Worm (Caenorhabditis elegans) whole organism, L2 larva: ENCODE results near the gene tap-1.

Experiments
- C34F6.9 ChIP-seq: fragments of 150-350 bp; optimal IDR thresholded peaks from 2 replicates; lab custom pipeline; 2014; ENCODE audit warnings: missing biosample characterization, missing genetic modification characterization
- F13H6.1 ChIP-seq: sonication (generic microtip); optimal IDR thresholded peaks from 2 replicates; lab custom pipeline; 2016; ENCODE audit warnings: missing genetic modification characterization, missing compliant biosample characterization
- R02D3.7 ChIP-seq: fragments of 150-350 bp; optimal IDR thresholded peaks from 2 replicates; lab custom pipeline; 2014; ENCODE audit warnings: missing biosample characterization, missing genetic modification characterization
- Y55F3AM.14 ChIP-seq: fragments of 200-800 bp; sonication (Bioruptor generic); optimal IDR thresholded peaks from 2 replicates; lab custom pipeline; 2018; ENCODE audit warnings: mild to moderate bottlenecking, missing genetic modification characterization, missing compliant biosample characterization
- ZK546.5 ChIP-seq: sonication (generic microtip); optimal IDR thresholded peaks from 2 replicates; lab custom pipeline; 2017; ENCODE audit warnings: missing biosample characterization, missing genetic modification characterization
- alr-1 ChIP-seq: fragments of 150-350 bp; optimal IDR thresholded peaks from 2 replicates; lab custom pipeline; 2014; ENCODE audit warnings: missing biosample characterization, missing genetic modification characterization
- aly-2 ChIP-seq: fragments of 150-350 bp; optimal IDR thresholded peaks from 2 replicates; lab custom pipeline; 2014; ENCODE audit warnings: missing biosample characterization, missing genetic modification characterization
- ama-1 ChIP-seq: fragments of 150-350 bp; optimal IDR thresholded peaks from 2 replicates; lab custom pipeline; 2018; ENCODE audit warnings: inconsistent platforms
- blmp-1 ChIP-seq: sonication (generic microtip); optimal IDR thresholded peaks from 2 replicates; lab custom pipeline; 2017; ENCODE audit warnings: missing genetic modification characterization, mild to moderate bottlenecking, missing compliant biosample characterization, antibody characterized with exemption, moderate library complexity; ENCODE audit not compliant: insufficient read depth
- ceh-16 ChIP-seq: fragments of 150-350 bp; optimal IDR thresholded peaks from 2 replicates; lab custom pipeline; 2014; ENCODE audit warnings: missing biosample characterization, missing genetic modification characterization
- ceh-82 ChIP-seq: fragments of 150-350 bp; optimal IDR thresholded peaks from 2 replicates; lab custom pipeline; 2014; ENCODE audit warnings: missing biosample characterization, missing genetic modification characterization
- crh-2 ChIP-seq: sonication (generic microtip); optimal IDR thresholded peaks from 2 replicates; lab custom pipeline; 2017; ENCODE audit warnings: missing biosample characterization, missing genetic modification characterization
- dmd-4 ChIP-seq: sonication (generic microtip); optimal IDR thresholded peaks from 2 replicates; lab custom pipeline; 2017; ENCODE audit warnings: missing biosample characterization, missing genetic modification characterization
- egl-27 ChIP-seq: sonication (generic microtip); optimal IDR thresholded peaks from 3 replicates; lab custom pipeline; 2017; ENCODE audit warnings: missing biosample characterization, missing genetic modification reagents, missing genetic modification characterization
- elt-1 ChIP-seq: fragments of 150-350 bp; optimal IDR thresholded peaks from 2 replicates; lab custom pipeline; 2014; ENCODE audit warnings: missing biosample characterization, missing genetic modification characterization
- elt-3 ChIP-seq: sonication (generic microtip); optimal IDR thresholded peaks from 2 replicates; lab custom pipeline; 2017; ENCODE audit warnings: missing biosample characterization, missing genetic modification characterization
- fos-1 ChIP-seq: fragments of 150-350 bp; optimal IDR thresholded peaks from 2 replicates; lab custom pipeline; 2014; ENCODE audit warnings: missing biosample characterization, missing genetic modification characterization
- gmeb-1 ChIP-seq: fragments of 150-350 bp; optimal IDR thresholded peaks from 2 replicates; lab custom pipeline; 2014; ENCODE audit warnings: missing biosample characterization, missing genetic modification characterization
- lin-11 ChIP-seq: fragments of 150-350 bp; sonication (generic microtip); optimal IDR thresholded peaks from 2 replicates; lab custom pipeline; 2014; ENCODE audit warnings: missing biosample characterization, missing genetic modification characterization, inconsistent platforms, mixed read lengths
- lin-13 ChIP-seq: fragments of 150-350 bp; optimal IDR thresholded peaks from 2 replicates; lab custom pipeline; 2014; ENCODE audit warnings: missing biosample characterization, missing genetic modification reagents, missing genetic modification characterization
- lin-39 ChIP-seq: fragments of 150-350 bp; optimal IDR thresholded peaks from 2 replicates; lab custom pipeline; 2014; ENCODE audit warnings: missing biosample characterization, missing genetic modification reagents, missing genetic modification characterization
- lsy-2 ChIP-seq, 2 experiments: fragments of 150-350 bp in 1 of 2; sonication (generic microtip) in 1 of 2; optimal IDR thresholded peaks; 2 replicates each; lab custom pipeline; 2014 to 2017; ENCODE audit warnings: missing biosample characterization in 2 of 2, missing genetic modification characterization in 2 of 2
- mab-5 ChIP-seq: fragments of 150-350 bp; optimal IDR thresholded peaks from 2 replicates; lab custom pipeline; 2014; ENCODE audit warnings: missing biosample characterization, missing genetic modification characterization
- mbf-1 ChIP-seq: sonication (generic microtip); optimal IDR thresholded peaks from 2 replicates; lab custom pipeline; 2017; ENCODE audit warnings: missing biosample characterization, missing genetic modification characterization
- mdl-1 ChIP-seq, 2 experiments: fragments of 150-350 bp in 1 of 2; sonication (generic microtip) in 1 of 2; optimal IDR thresholded peaks; 2 replicates each; lab custom pipeline; 2017; ENCODE audit warnings: missing biosample characterization in 2 of 2, missing genetic modification characterization in 2 of 2
- nhr-10 ChIP-seq: sonication (generic microtip); optimal IDR thresholded peaks from 2 replicates; lab custom pipeline; 2017; ENCODE audit warnings: missing biosample characterization, missing genetic modification characterization
- nhr-12 ChIP-seq: fragments of 150-350 bp; optimal IDR thresholded peaks from 2 replicates; lab custom pipeline; 2014; ENCODE audit warnings: missing biosample characterization, missing genetic modification characterization
- nhr-129 ChIP-seq: fragments of 150-350 bp; optimal IDR thresholded peaks from 2 replicates; lab custom pipeline; 2014; ENCODE audit warnings: missing biosample characterization, missing genetic modification characterization
- nhr-21 ChIP-seq: fragments of 150-350 bp; optimal IDR thresholded peaks from 2 replicates; lab custom pipeline; 2014; ENCODE audit warnings: missing biosample characterization, missing genetic modification characterization
- nhr-23 ChIP-seq: fragments of 150-350 bp; optimal IDR thresholded peaks from 2 replicates; lab custom pipeline; 2014; ENCODE audit warnings: missing biosample characterization, missing genetic modification reagents, missing genetic modification characterization
- nhr-237 ChIP-seq: fragments of 150-350 bp; optimal IDR thresholded peaks from 2 replicates; lab custom pipeline; 2014; ENCODE audit warnings: missing biosample characterization, missing genetic modification characterization
- nhr-25 ChIP-seq: fragments of 150-350 bp; sonication (generic microtip); optimal IDR thresholded peaks from 3 replicates; lab custom pipeline; 2014; ENCODE audit warnings: missing biosample characterization, missing genetic modification characterization
- nhr-6 ChIP-seq: fragments of 150-350 bp; optimal IDR thresholded peaks from 2 replicates; lab custom pipeline; 2014; ENCODE audit warnings: missing biosample characterization, missing genetic modification characterization
- peb-1 ChIP-seq: fragments of 150-350 bp; optimal IDR thresholded peaks from 2 replicates; lab custom pipeline; 2014; ENCODE audit warnings: missing biosample characterization, missing genetic modification characterization
- sem-4 ChIP-seq: fragments of 150-350 bp; optimal IDR thresholded peaks from 2 replicates; lab custom pipeline; 2014; ENCODE audit warnings: missing biosample characterization, missing genetic modification reagents, missing genetic modification characterization
- skn-1 ChIP-seq: sonication (generic microtip); optimal IDR thresholded peaks from 2 replicates; lab custom pipeline; 2017; ENCODE audit warnings: missing biosample characterization, missing genetic modification characterization
- sma-9 ChIP-seq, 2 experiments: fragments of 150-350 bp in 1 of 2; sonication (generic microtip) in 1 of 2; optimal IDR thresholded peaks; 2 replicates each; lab custom pipeline; 2014 to 2016; ENCODE audit warnings: missing genetic modification characterization in 2 of 2, mild to moderate bottlenecking in 1 of 2, missing biosample characterization in 1 of 2, missing compliant biosample characterization in 1 of 2, missing genetic modification reagents in 1 of 2, moderate library complexity in 1 of 2
- snpc-4 ChIP-seq: fragments of 150-350 bp; optimal IDR thresholded peaks from 2 replicates; lab custom pipeline; 2014; ENCODE audit warnings: missing biosample characterization, missing genetic modification characterization
- unc-39 ChIP-seq: fragments of 150-350 bp; optimal IDR thresholded peaks from 2 replicates; lab custom pipeline; 2014; ENCODE audit warnings: missing biosample characterization, missing genetic modification characterization
- unc-55 ChIP-seq: fragments of 150-350 bp; sonication (generic microtip); optimal IDR thresholded peaks from 3 replicates; lab custom pipeline; 2014; ENCODE audit warnings: missing biosample characterization, missing genetic modification reagents, missing genetic modification characterization
- unc-62 ChIP-seq: fragments of 150-350 bp; optimal IDR thresholded peaks from 2 replicates; lab custom pipeline; 2014; ENCODE audit warnings: missing biosample characterization, missing genetic modification reagents, missing genetic modification characterization
- zag-1 ChIP-seq: fragments of 150-350 bp; optimal IDR thresholded peaks from 2 replicates; lab custom pipeline; 2014; ENCODE audit warnings: missing biosample characterization, missing genetic modification characterization
- ztf-1 ChIP-seq: fragments of 200-800 bp; sonication (Bioruptor generic); conservative IDR thresholded peaks from 2 replicates; pipeline ENCODE4 v1.3.6; 2022; ENCODE audit warnings: missing genetic modification characterization, missing compliant biosample characterization
- ztf-11 ChIP-seq: sonication (generic microtip); optimal IDR thresholded peaks from 2 replicates; lab custom pipeline; 2017; ENCODE audit warnings: missing biosample characterization, missing genetic modification characterization
- ztf-4 ChIP-seq: fragments of 150-350 bp; optimal IDR thresholded peaks from 2 replicates; lab custom pipeline; 2014; ENCODE audit warnings: missing biosample characterization, missing genetic modification characterization

The tap-1 gene

DNA sequence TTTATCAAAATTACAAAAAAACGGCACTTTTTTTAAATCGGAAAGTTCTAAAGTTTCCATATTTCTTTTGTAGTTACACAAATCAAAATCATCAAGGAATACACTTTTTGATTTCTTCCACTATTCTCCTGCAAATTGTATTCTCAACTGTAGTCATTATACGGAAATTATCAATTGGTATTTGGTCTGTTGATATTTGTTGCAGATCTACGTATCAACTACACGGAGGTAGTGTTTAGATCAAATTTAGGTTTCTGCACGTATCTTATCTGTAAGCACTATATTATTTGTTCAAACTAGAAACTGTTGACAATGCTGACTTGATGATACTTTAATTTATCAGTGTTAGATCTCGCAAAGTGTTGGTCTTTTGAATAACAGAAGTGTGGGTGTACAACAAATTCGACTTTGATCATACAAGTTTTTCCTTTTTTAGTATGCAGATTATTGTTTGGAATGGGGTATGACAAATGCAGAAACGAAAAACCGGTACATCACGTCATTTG, 21.1 kb upstream of the tap-1 start:
- TF ChIP-seq zag-1 (tag; lab: Kevin White, UChicago), result no peak
- no peak for TF ChIP-seq unc-55 (GFP tag; lab: Kevin White, UChicago)
- TF ChIP-seq nhr-21, result no peak
- TF ChIP-seq sem-4 (tag; lab: Kevin White, UChicago), result no peak
- TF ChIP-seq ZK546.5 (tag; lab: Kevin White, UChicago), result no peak
- no peak for TF ChIP-seq peb-1 (tag; lab: Kevin White, UChicago)

DNA sequence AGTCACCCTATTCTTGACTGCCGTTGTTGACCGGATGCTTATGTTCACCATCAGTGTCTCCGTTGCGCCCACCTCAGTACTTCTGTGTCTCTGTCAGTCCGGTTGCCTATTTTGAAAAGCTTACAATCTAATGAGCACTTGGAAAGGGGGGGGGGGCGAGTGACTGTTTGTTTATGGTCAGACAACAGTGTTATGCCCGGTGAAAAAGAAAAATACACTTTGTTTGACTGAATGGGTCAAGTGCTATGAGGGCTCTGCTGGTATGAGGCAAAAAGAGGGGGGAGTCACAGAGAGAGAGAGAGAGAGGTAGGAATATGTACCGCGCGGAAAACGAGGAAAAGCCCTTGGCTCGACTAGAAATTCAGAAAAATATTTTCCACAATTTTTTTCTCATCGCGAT, 18.1 kb upstream of the tap-1 start:
- no peak for TF ChIP-seq gmeb-1 (tag; lab: Kevin White, UChicago)
- TF ChIP-seq nhr-129 (tag; lab: Kevin White, UChicago), result no peak
- TF ChIP-seq C34F6.9 (tag; lab: Kevin White, UChicago), result no peak
- TF ChIP-seq lsy-2 (tag; optimal IDR thresholded peaks at IDR 0.05; lab: Kevin White, UChicago), result no peak
- TF ChIP-seq crh-2, result no peak
- TF ChIP-seq mab-5, result no peak
- no peak for TF ChIP-seq ZK546.5 (tag; lab: Kevin White, UChicago)
- no peak for TF ChIP-seq lin-11 (tag; lab: Kevin White, UChicago)
- no peak for TF ChIP-seq blmp-1
- TF ChIP-seq, all 48 proteins: peak for 0

DNA sequence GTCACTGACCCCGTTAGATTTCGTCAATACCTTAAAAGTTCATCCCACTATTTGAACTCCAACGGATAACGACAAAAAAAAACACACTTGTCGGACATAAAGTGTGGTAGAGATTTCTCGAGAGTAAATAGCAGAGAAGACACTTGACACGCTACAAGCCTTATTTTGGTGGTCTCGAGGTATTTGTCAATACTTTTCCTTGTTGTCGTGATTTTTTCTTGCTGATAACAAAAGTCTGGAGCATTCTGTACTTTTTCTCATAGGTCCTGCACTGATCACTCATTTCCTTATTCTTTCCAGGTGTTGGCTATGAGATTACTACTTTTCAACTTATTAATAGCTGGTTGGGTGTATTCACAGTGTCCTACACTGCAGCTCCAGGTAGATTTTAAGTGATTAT, 17.0 kb upstream of the tap-1 start, which contains the start of gene lron-1:
Gene lron-1 (plus strand): TSS at position 301 of the 400 bp plus-strand sequence.
- TF ChIP-seq alr-1, result no peak
- TF ChIP-seq crh-2, result no peak
- TF ChIP-seq mbf-1 (tag; lab: Kevin White, UChicago), result no peak
- no peak for TF ChIP-seq ztf-11
- no peak for TF ChIP-seq fos-1 (tag; lab: Kevin White, UChicago)
- TF ChIP-seq ceh-82 (tag; lab: Kevin White, UChicago), result no peak
- no peak for TF ChIP-seq elt-1 (tag; lab: Kevin White, UChicago)
- no peak for TF ChIP-seq nhr-129 (tag; lab: Kevin White, UChicago)
- TF ChIP-seq ama-1 (lab: Kevin White, UChicago), result no peak
- no peak for TF ChIP-seq dmd-4 (tag; lab: Kevin White, UChicago)
- no peak for TF ChIP-seq lsy-2 (tag; optimal IDR thresholded peaks at IDR 0.05; lab: Kevin White, UChicago)
- TF ChIP-seq nhr-237 (tag; lab: Kevin White, UChicago), result no peak

DNA sequence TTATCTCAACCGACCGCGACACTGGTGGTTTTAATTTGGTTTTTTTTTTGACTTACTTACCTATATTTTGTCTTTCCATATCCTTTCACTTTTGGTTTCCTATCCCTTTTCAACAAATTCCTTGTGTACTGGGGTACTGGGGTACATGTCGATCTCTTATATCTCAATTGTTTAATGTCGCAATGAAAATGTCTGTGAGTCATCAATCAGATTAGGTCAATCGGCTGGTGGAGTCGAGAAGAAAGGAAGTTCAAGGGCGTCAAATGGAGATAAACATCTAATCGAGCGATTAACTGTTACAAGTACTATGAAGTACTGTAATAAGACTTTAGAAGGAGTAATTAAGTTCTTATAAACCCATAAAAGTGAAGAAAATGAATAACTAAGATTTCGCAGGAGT, 13.5 kb upstream of the tap-1 start:
- TF ChIP-seq mdl-1 (tag; optimal IDR thresholded peaks at IDR 0.05; lab: Kevin White, UChicago) (no peak), gmeb-1 (tag; lab: Kevin White, UChicago) (no peak), unc-62 (GFP tag; lab: Kevin White, UChicago) (no peak), dmd-4 (tag; lab: Kevin White, UChicago) (no peak), nhr-10 (tag; lab: Kevin White, UChicago) (no peak), mab-5 (no peak), ceh-82 (tag; lab: Kevin White, UChicago) (no peak), unc-55 (GFP tag; lab: Kevin White, UChicago) (no peak), ama-1 (lab: Kevin White, UChicago) (no peak), nhr-6 (tag; lab: Kevin White, UChicago) (no peak), C34F6.9 (tag; lab: Kevin White, UChicago) (no peak), ztf-1 (GFP tag; lab: Robert Waterston, UW) (no peak), unc-39 (tag; lab: Kevin White, UChicago) (no peak), elt-3 (tag; lab: Kevin White, UChicago) (no peak), ZK546.5 (tag; lab: Kevin White, UChicago) (no peak), snpc-4 (tag; lab: Kevin White, UChicago) (no peak), R02D3.7 (no peak), lsy-2 (tag; optimal IDR thresholded peaks at IDR 0.05; lab: Kevin White, UChicago) (peak in 1 of 2 experiments; percentile 21), F13H6.1 (no peak), nhr-25 (peak; percentile 52), ztf-4 (tag; lab: Kevin White, UChicago) (no peak), mbf-1 (tag; lab: Kevin White, UChicago) (no peak), nhr-23 (tag; lab: Kevin White, UChicago) (peak; percentile 17), peb-1 (tag; lab: Kevin White, UChicago) (no peak), ceh-16 (tag; lab: Kevin White, UChicago) (peak; percentile 99), nhr-129 (tag; lab: Kevin White, UChicago) (no peak), sem-4 (tag; lab: Kevin White, UChicago) (peak; percentile 42), blmp-1 (peak; percentile 86), Y55F3AM.14 (GFP tag; lab: Kevin White, UChicago) (no peak), nhr-12 (tag; lab: Kevin White, UChicago) (no peak), aly-2 (tag; lab: Kevin White, UChicago) (no peak), sma-9 (GFP tag; optimal IDR thresholded peaks at IDR 0.05; lab: Kevin White, UChicago) (peak; percentile 87), sma-9 (tag; optimal IDR thresholded peaks at IDR 0.05; lab: Kevin White, UChicago) (no peak), egl-27 (tag; lab: Kevin White, UChicago) (peak; percentile 71), ztf-11 (no peak), crh-2 (no peak), fos-1 (tag; lab: Kevin White, UChicago) (peak; percentile 79), skn-1 (tag; lab: Kevin White, UChicago) (no peak), lin-13 (GFP tag; lab: Kevin White, UChicago) (no peak), lin-39 (no peak), lin-11 (tag; lab: Kevin White, UChicago) (no peak)
